Worm (Caenorhabditis elegans) whole organism, late embryonic: ENCODE data around the gene C46C2.7.

Experiments
- F13H6.1 ChIP-seq: sonication (generic microtip); optimal IDR thresholded peaks from 2 replicates; lab custom pipeline; 2016; ENCODE audit warnings: missing genetic modification characterization, missing compliant biosample characterization
- K09A11.1 ChIP-seq: sonication (generic microtip); optimal IDR thresholded peaks from 2 replicates; lab custom pipeline; 2017; ENCODE audit warnings: antibody characterized with exemption, mild to moderate bottlenecking, missing genetic modification characterization, missing compliant biosample characterization; ENCODE audit not compliant: insufficient read depth
- Y22D7AL.16 ChIP-seq: sonication (generic microtip); optimal IDR thresholded peaks from 2 replicates; lab custom pipeline; 2016; ENCODE audit warnings: missing genetic modification characterization, missing compliant biosample characterization
- ahr-1 ChIP-seq: sonication (generic microtip); optimal IDR thresholded peaks from 2 replicates; lab custom pipeline; 2016; ENCODE audit warnings: missing genetic modification characterization, missing compliant biosample characterization
- ceh-19 ChIP-seq: fragments of 200-800 bp; sonication (Bioruptor generic); optimal IDR thresholded peaks from 2 replicates; lab custom pipeline; 2018; ENCODE audit warnings: mild to moderate bottlenecking, missing genetic modification characterization, missing compliant biosample characterization
- ceh-24 ChIP-seq: sonication (generic microtip); optimal IDR thresholded peaks from 2 replicates; lab custom pipeline; 2016; ENCODE audit warnings: mild to moderate bottlenecking, missing genetic modification characterization, missing compliant biosample characterization
- ceh-31 ChIP-seq: sonication (generic microtip); optimal IDR thresholded peaks from 2 replicates; lab custom pipeline; 2016; ENCODE audit warnings: missing genetic modification characterization, missing compliant biosample characterization
- ceh-45 ChIP-seq: fragments of 200-800 bp; sonication (Bioruptor generic); IDR thresholded peaks from 2 replicates; pipeline ENCODE4 v1.3.6; 2022; ENCODE audit warnings: missing genetic modification reagents, missing genetic modification characterization, missing compliant biosample characterization
- ceh-48 ChIP-seq: sonication (generic microtip); optimal IDR thresholded peaks from 2 replicates; lab custom pipeline; 2016; ENCODE audit warnings: missing genetic modification characterization, inconsistent platforms, missing compliant biosample characterization
- che-1 ChIP-seq: sonication (generic microtip); optimal IDR thresholded peaks from 2 replicates; lab custom pipeline; 2016; ENCODE audit warnings: mild to moderate bottlenecking, missing genetic modification characterization, missing compliant biosample characterization
- dmd-4 ChIP-seq: sonication (generic microtip); optimal IDR thresholded peaks from 2 replicates; lab custom pipeline; 2016; ENCODE audit warnings: borderline replicate concordance, missing genetic modification characterization, missing compliant biosample characterization
- dve-1 ChIP-seq: sonication (generic microtip); optimal IDR thresholded peaks from 2 replicates; lab custom pipeline; 2017; ENCODE audit warnings: antibody characterized with exemption, mild to moderate bottlenecking, missing genetic modification characterization, missing compliant biosample characterization
- ets-4 ChIP-seq: sonication (generic microtip); optimal IDR thresholded peaks from 2 replicates; lab custom pipeline; 2016; ENCODE audit warnings: missing genetic modification characterization, missing compliant biosample characterization
- fkh-10 ChIP-seq: fragments of 150-350 bp; optimal IDR thresholded peaks from 2 replicates; lab custom pipeline; 2014; ENCODE audit warnings: missing biosample characterization, missing genetic modification reagents, missing genetic modification characterization
- gmeb-2 ChIP-seq: sonication (generic microtip); optimal IDR thresholded peaks from 2 replicates; lab custom pipeline; 2016; ENCODE audit warnings: missing genetic modification characterization, inconsistent platforms, missing compliant biosample characterization
- hlh-13 ChIP-seq: fragments of 200-800 bp; sonication (Bioruptor generic); optimal IDR thresholded peaks from 2 replicates; lab custom pipeline; 2018; ENCODE audit warnings: mild to moderate bottlenecking, missing genetic modification characterization, missing compliant biosample characterization
- hlh-8 ChIP-seq: sonication (generic microtip); optimal IDR thresholded peaks from 2 replicates; lab custom pipeline; 2016; ENCODE audit warnings: missing genotype, missing genetic modification characterization, missing compliant biosample characterization
- madf-2 ChIP-seq: sonication (generic microtip); optimal IDR thresholded peaks from 2 replicates; lab custom pipeline; 2017; ENCODE audit warnings: missing genetic modification characterization, missing compliant biosample characterization
- mec-3 ChIP-seq: sonication (generic microtip); optimal IDR thresholded peaks from 2 replicates; lab custom pipeline; 2016; ENCODE audit warnings: borderline replicate concordance, missing genetic modification characterization, missing compliant biosample characterization
- nhr-11 ChIP-seq: fragments of 150-350 bp; optimal IDR thresholded peaks from 2 replicates; lab custom pipeline; 2014; ENCODE audit warnings: missing biosample characterization, missing genetic modification characterization
- npax-4 ChIP-seq: sonication (generic microtip); optimal IDR thresholded peaks from 2 replicates; lab custom pipeline; 2016; ENCODE audit warnings: missing genetic modification characterization, missing compliant biosample characterization
- odd-2 ChIP-seq: sonication (generic microtip); optimal IDR thresholded peaks from 2 replicates; lab custom pipeline; 2017; ENCODE audit warnings: antibody characterized with exemption, mild to moderate bottlenecking, missing genetic modification characterization, missing compliant biosample characterization
- pat-9 ChIP-seq: fragments of 200-800 bp; sonication (Bioruptor generic); optimal IDR thresholded peaks from 2 replicates; lab custom pipeline; 2018; ENCODE audit warnings: mild to moderate bottlenecking, missing genetic modification characterization, moderate library complexity, missing compliant biosample characterization
- pax-1 ChIP-seq: fragments of 150-350 bp; optimal IDR thresholded peaks from 2 replicates; lab custom pipeline; 2014; ENCODE audit warnings: missing biosample characterization, missing genetic modification characterization
- pha-2 ChIP-seq: sonication (generic microtip); optimal IDR thresholded peaks from 2 replicates; lab custom pipeline; 2017; ENCODE audit warnings: mild to moderate bottlenecking, missing genetic modification characterization, missing compliant biosample characterization
- pha-4 ChIP-seq: fragments of 150-350 bp; optimal IDR thresholded peaks from 2 replicates; lab custom pipeline; 2018; ENCODE audit warnings: missing biosample characterization, missing genetic modification reagents, missing genetic modification characterization
- rnt-1 ChIP-seq: sonication (generic microtip); optimal IDR thresholded peaks from 2 replicates; lab custom pipeline; 2016; ENCODE audit warnings: missing genetic modification characterization, missing compliant biosample characterization
- sox-2 ChIP-seq: fragments of 200-800 bp; sonication (Bioruptor generic); IDR thresholded peaks from 2 replicates; pipeline ENCODE4 v1.3.6; 2022; ENCODE audit warnings: missing genetic modification reagents, missing genetic modification characterization, missing compliant biosample characterization
- sox-4 ChIP-seq: sonication (generic microtip); optimal IDR thresholded peaks from 2 replicates; lab custom pipeline; 2017; ENCODE audit warnings: mild to moderate bottlenecking, missing genetic modification characterization, inconsistent platforms, missing compliant biosample characterization
- tbx-2 ChIP-seq: sonication (generic microtip); optimal IDR thresholded peaks from 2 replicates; lab custom pipeline; 2016; ENCODE audit warnings: missing genetic modification characterization, missing compliant biosample characterization
- ttx-3 ChIP-seq: sonication (generic microtip); optimal IDR thresholded peaks from 2 replicates; lab custom pipeline; 2016; ENCODE audit warnings: missing genetic modification reagents, missing genetic modification characterization, missing compliant biosample characterization
- unc-55 ChIP-seq: sonication (generic microtip); optimal IDR thresholded peaks from 2 replicates; lab custom pipeline; 2017; ENCODE audit warnings: missing biosample characterization, missing genetic modification reagents, missing genetic modification characterization
- zip-5 ChIP-seq: sonication (generic microtip); optimal IDR thresholded peaks from 2 replicates; lab custom pipeline; 2016; ENCODE audit warnings: missing genetic modification characterization, missing compliant biosample characterization
- ztf-16 ChIP-seq: sonication (generic microtip); optimal IDR thresholded peaks from 2 replicates; lab custom pipeline; 2017; ENCODE audit warnings: missing genetic modification characterization, missing compliant biosample characterization

Gene C46C2.7

ce11 chrIV:9216956-9217355 is 22.3 kb downstream of the C46C2.7 start:
- TF ChIP-seq K09A11.1 = no peak
- TF ChIP-seq rnt-1 = no peak
- no peak for TF ChIP-seq zip-5 (tag; lab: Kevin White, UChicago)
- TF ChIP-seq pha-2 (tag; lab: Kevin White, UChicago) = no peak
- TF ChIP-seq ceh-45 (GFP tag; lab: Robert Waterston, UW) = no peak
- no peak for TF ChIP-seq ttx-3 (tag; lab: Kevin White, UChicago)
- TF ChIP-seq hlh-13 (GFP tag; lab: Kevin White, UChicago) = no peak
- TF ChIP-seq odd-2 (tag; lab: Kevin White, UChicago) = no peak

ce11 chrIV:9217426-9217825 is 22.8 kb downstream of the C46C2.7 start, which contains the start of gene C46C2.2:
Gene C46C2.2 (plus strand): TSS chrIV:9217726.
- TF ChIP-seq pat-9 = no peak
- TF ChIP-seq hlh-8 (tag; lab: Kevin White, UChicago) = no peak
- no peak for TF ChIP-seq fkh-10 (GFP tag; lab: Kevin White, UChicago)
- TF ChIP-seq che-1 = no peak
- TF ChIP-seq F13H6.1 (tag; lab: Kevin White, UChicago) = no peak
- TF ChIP-seq mec-3 (tag; lab: Kevin White, UChicago) = no peak
- no peak for TF ChIP-seq dve-1 (tag; lab: Kevin White, UChicago)
- TF ChIP-seq Y22D7AL.16 (tag; lab: Kevin White, UChicago) = no peak
- TF ChIP-seq sox-4 (tag; lab: Kevin White, UChicago) = no peak
- no peak for TF ChIP-seq K09A11.1

- no peak for TF ChIP-seq sox-2
- TF ChIP-seq hlh-8 (tag; lab: Kevin White, UChicago) = no peak
- TF ChIP-seq gmeb-2 (tag; lab: Kevin White, UChicago) = no peak
- no peak for TF ChIP-seq dmd-4 (tag; lab: Kevin White, UChicago)
- no peak for TF ChIP-seq pha-2 (tag; lab: Kevin White, UChicago)
- no peak for TF ChIP-seq nhr-11 (tag; lab: Kevin White, UChicago)
- TF ChIP-seq pha-4 (tag; lab: Kevin White, UChicago) = no peak
- TF ChIP-seq ttx-3 (tag; lab: Kevin White, UChicago) = no peak
- no peak for TF ChIP-seq unc-55 (GFP tag; lab: Kevin White, UChicago)
- TF ChIP-seq ceh-48 (tag; lab: Kevin White, UChicago) = no peak
- TF ChIP-seq tbx-2 (tag; lab: Kevin White, UChicago) = no peak
- TF ChIP-seq madf-2 = no peak
- no peak for TF ChIP-seq npax-4
- TF ChIP-seq ets-4 (tag; lab: Kevin White, UChicago) = no peak
Measured at ce11 chrIV:9218415-9218814, 23.8 kb downstream of the C46C2.7 start.

ce11 chrIV:9224825-9225224 is 30.2 kb downstream of the C46C2.7 start, which contains the start of gene C46C2.3:
Gene C46C2.3 (plus strand): TSS chrIV:9225125.
- TF ChIP-seq ceh-31 (tag; lab: Kevin White, UChicago) (no peak), odd-2 (tag; lab: Kevin White, UChicago) (no peak), sox-2 (no peak), pax-1 (tag; lab: Kevin White, UChicago) (no peak), ceh-24 (tag; lab: Kevin White, UChicago) (no peak), dmd-4 (tag; lab: Kevin White, UChicago) (no peak)

ce11 chrIV:9227650-9228049 is 33.0 kb downstream of the C46C2.7 start:
- TF ChIP-seq ahr-1 (tag; lab: Kevin White, UChicago) (no peak), ceh-19 (GFP tag; lab: Kevin White, UChicago) (no peak), ztf-16 (tag; lab: Kevin White, UChicago) (no peak)
